Fruit fly (Drosophila melanogaster): ENCODE measurements around the gene CG8349.

DNA sequence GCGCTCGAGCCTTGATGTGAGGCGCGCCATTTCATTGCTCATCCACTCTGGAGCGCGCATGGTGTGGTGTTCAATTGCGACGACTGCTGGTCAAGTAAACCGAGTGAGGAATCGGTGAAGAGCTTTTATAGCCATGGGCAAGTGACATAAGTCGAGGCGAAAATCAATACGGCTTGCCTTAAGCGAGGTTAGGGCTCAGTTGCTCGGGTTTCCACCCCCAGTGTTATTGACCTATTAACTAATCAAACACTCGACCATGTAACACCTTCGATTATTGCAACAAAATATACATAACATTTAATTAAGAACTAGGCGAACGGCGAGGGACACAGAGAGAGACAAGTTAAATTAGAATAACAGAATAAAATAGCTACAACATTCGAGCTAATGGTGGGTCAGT, 25.0 kb upstream of the CG8349 start, which contains the start of gene CG34134:
- TF ChIP-seq CTCF (optimal IDR thresholded peaks at IDR 0.05) (no peak), CG8478 (optimal IDR thresholded peaks at IDR 0.05) (no peak)
